Fruit fly (Drosophila melanogaster) whole organism, embryonic: Measurements from ENCODE around the gene SelT.

ENCODE experiments used
- Atf3 ChIP-seq: fragments of 200-800 bp; sonication (Bioruptor generic); optimal IDR thresholded peaks from 3 replicates; lab custom pipeline; 2016; ENCODE audit warnings: missing biosample characterization, missing genetic modification characterization
- Bdp1 ChIP-seq: fragments of 200-800 bp; sonication (Bioruptor generic); optimal IDR thresholded peaks from 3 replicates; lab custom pipeline; 2016; ENCODE audit warnings: missing biosample characterization, missing genetic modification characterization
- CG11695 ChIP-seq: fragments of 200-800 bp; sonication (Bioruptor generic); IDR thresholded peaks from 3 replicates; pipeline ENCODE4 v1.3.6; 2022; ENCODE audit warnings: missing biosample characterization, missing genetic modification characterization
- CG12236 ChIP-seq: fragments of 200-800 bp; sonication (Bioruptor generic); optimal IDR thresholded peaks from 2 replicates; lab custom pipeline; 2016; ENCODE audit warnings: missing biosample characterization, missing genetic modification characterization
- CG12391 ChIP-seq: fragments of 200-800 bp; sonication (Bioruptor generic); optimal IDR thresholded peaks from 3 replicates; lab custom pipeline; 2018; ENCODE audit warnings: missing biosample characterization, mild to moderate bottlenecking, missing genetic modification characterization, moderate library complexity
- CG12659 ChIP-seq: fragments of 200-800 bp; sonication (Bioruptor generic); optimal IDR thresholded peaks from 3 replicates; lab custom pipeline; 2017; ENCODE audit warnings: mild to moderate bottlenecking, missing biosample characterization, missing genetic modification reagents, missing genetic modification characterization
- CG13296 ChIP-seq: fragments of 200-800 bp; sonication (Bioruptor generic); optimal IDR thresholded peaks from 3 replicates; lab custom pipeline; 2018; ENCODE audit warnings: missing biosample characterization, mild to moderate bottlenecking, missing genetic modification characterization
- CG14667 ChIP-seq: fragments of 200-800 bp; sonication (Bioruptor generic); IDR thresholded peaks from 2 replicates; pipeline ENCODE4 v1.3.6; 2022; ENCODE audit warnings: missing biosample characterization, missing genetic modification characterization
- CG14860 ChIP-seq: fragments of 200-800 bp; sonication (Bioruptor generic); IDR thresholded peaks from 3 replicates; pipeline ENCODE4 v1.3.6; 2022; ENCODE audit warnings: missing biosample characterization, missing genetic modification characterization; ENCODE audit not compliant: partially characterized antibody
- CG15269 ChIP-seq: fragments of 200-800 bp; sonication (Bioruptor generic); optimal IDR thresholded peaks from 2 replicates; lab custom pipeline; 2018; ENCODE audit warnings: missing biosample characterization, mild to moderate bottlenecking, missing genetic modification characterization, moderate library complexity
- CG17829 ChIP-seq: fragments of 200-800 bp; optimal IDR thresholded peaks from 2 replicates; lab custom pipeline; 2019; ENCODE audit warnings: missing biosample characterization, mild to moderate bottlenecking, missing genetic modification characterization, moderate library complexity
- CG17912 ChIP-seq: fragments of 200-800 bp; sonication (Bioruptor generic); optimal IDR thresholded peaks from 2 replicates; lab custom pipeline; 2018; ENCODE audit warnings: missing biosample characterization, mild to moderate bottlenecking, missing genetic modification characterization
- CG18011 ChIP-seq: fragments of 200-800 bp; sonication (Bioruptor generic); optimal IDR thresholded peaks from 2 replicates; lab custom pipeline; 2017; ENCODE audit warnings: missing biosample characterization, missing genetic modification characterization, mild to moderate bottlenecking, moderate library complexity, missing genotype
- CG18262 ChIP-seq: fragments of 200-800 bp; optimal IDR thresholded peaks from 3 replicates; lab custom pipeline; 2019; ENCODE audit warnings: missing biosample characterization, mild to moderate bottlenecking, missing genetic modification characterization, moderate library complexity
- CG30431 ChIP-seq: fragments of 200-800 bp; sonication (Bioruptor generic); optimal IDR thresholded peaks from 2 replicates; lab custom pipeline; 2017; ENCODE audit warnings: missing biosample characterization, missing genetic modification characterization
- CG31224 ChIP-seq: fragments of 200-800 bp; sonication (Bioruptor generic); IDR thresholded peaks from 2 replicates; pipeline ENCODE4 v1.3.6; 2022; ENCODE audit warnings: missing biosample characterization, missing genetic modification characterization
- CG33213 ChIP-seq: fragments of 200-800 bp; sonication (Bioruptor generic); optimal IDR thresholded peaks from 3 replicates; lab custom pipeline; 2016; ENCODE audit warnings: missing biosample characterization, missing genetic modification characterization
- CG42726 ChIP-seq: fragments of 200-800 bp; sonication (Bioruptor generic); IDR thresholded peaks from 2 replicates; pipeline ENCODE4 v1.3.6; 2022; ENCODE audit warnings: missing biosample characterization, missing genetic modification characterization; ENCODE audit not compliant: partially characterized antibody
- CG6683 ChIP-seq: fragments of 200-800 bp; sonication (Bioruptor generic); optimal IDR thresholded peaks from 2 replicates; lab custom pipeline; 2017; ENCODE audit warnings: missing biosample characterization, mild to moderate bottlenecking, missing genetic modification characterization, missing genetic modification reagents
- CG8478 ChIP-seq: fragments of >200 bp; optimal IDR thresholded peaks from 2 replicates; lab custom pipeline; 2018
- CG9932 ChIP-seq: fragments of 200-800 bp; sonication (Bioruptor generic); IDR thresholded peaks from 2 replicates; pipeline ENCODE4 v1.3.6; 2022; ENCODE audit warnings: missing biosample characterization, missing genetic modification characterization
- Dad ChIP-seq: fragments of 200-800 bp; sonication (Bioruptor generic); optimal IDR thresholded peaks from 3 replicates; lab custom pipeline; 2016; ENCODE audit warnings: missing biosample characterization, missing genetic modification characterization
- Drgx ChIP-seq: fragments of 200-800 bp; sonication (Bioruptor generic); IDR thresholded peaks from 2 replicates; pipeline ENCODE4 v1.3.6; 2022; ENCODE audit warnings: missing biosample characterization, missing genetic modification characterization
- Elba2 ChIP-seq: fragments of 200-800 bp; sonication (Bioruptor generic); optimal IDR thresholded peaks from 3 replicates; lab custom pipeline; 2016; ENCODE audit warnings: missing biosample characterization, missing genetic modification characterization
- Hey ChIP-seq: fragments of 200-800 bp; sonication (Bioruptor generic); optimal IDR thresholded peaks from 3 replicates; lab custom pipeline; 2018; ENCODE audit warnings: missing biosample characterization, mild to moderate bottlenecking, missing genetic modification characterization
- HmgZ ChIP-seq: fragments of 200-800 bp; sonication (Bioruptor generic); optimal IDR thresholded peaks from 2 replicates; lab custom pipeline; 2018; ENCODE audit warnings: missing biosample characterization, mild to moderate bottlenecking, missing genetic modification characterization
- Lhr ChIP-seq: fragments of 200-800 bp; sonication (Bioruptor generic); optimal IDR thresholded peaks from 3 replicates; lab custom pipeline; 2017; ENCODE audit warnings: mild to moderate bottlenecking, missing biosample characterization, missing genetic modification reagents, missing genetic modification characterization
- Oli ChIP-seq: fragments of 200-800 bp; sonication (Bioruptor generic); optimal IDR thresholded peaks from 2 replicates; lab custom pipeline; 2018; ENCODE audit warnings: missing biosample characterization, mild to moderate bottlenecking, missing genetic modification characterization, moderate library complexity
- Ravus ChIP-seq: fragments of 200-800 bp; sonication (Bioruptor generic); IDR thresholded peaks from 2 replicates; pipeline ENCODE4 v1.3.6; 2022; ENCODE audit warnings: missing biosample characterization, missing genetic modification characterization
- Six4 ChIP-seq: fragments of 200-800 bp; sonication (Bioruptor generic); optimal IDR thresholded peaks from 2 replicates; lab custom pipeline; 2016; ENCODE audit warnings: missing biosample characterization, missing genetic modification characterization
- TFAM ChIP-seq: fragments of 200-800 bp; sonication (Bioruptor generic); optimal IDR thresholded peaks from 2 replicates; lab custom pipeline; 2017; ENCODE audit warnings: missing biosample characterization, missing genetic modification characterization, inconsistent platforms
- YL-1 ChIP-seq: fragments of 200-800 bp; sonication (Bioruptor generic); optimal IDR thresholded peaks from 3 replicates; lab custom pipeline; 2017; ENCODE audit warnings: missing biosample characterization, mild to moderate bottlenecking, missing genetic modification characterization
- ac ChIP-seq: fragments of 200-800 bp; sonication (Bioruptor generic); optimal IDR thresholded peaks from 3 replicates; lab custom pipeline; 2017; ENCODE audit warnings: missing biosample characterization, mild to moderate bottlenecking, missing genetic modification characterization
- ara ChIP-seq: fragments of 200-800 bp; sonication (Bioruptor generic); IDR thresholded peaks from 2 replicates; pipeline ENCODE4 v1.3.6; 2022; ENCODE audit warnings: missing biosample characterization, missing genetic modification characterization
- ash1 ChIP-seq: fragments of 200-800 bp; sonication (Bioruptor generic); optimal IDR thresholded peaks from 2 replicates; lab custom pipeline; 2018; ENCODE audit warnings: missing biosample characterization, mild to moderate bottlenecking, missing genetic modification characterization
- ato ChIP-seq: fragments of 200-800 bp; sonication (Bioruptor generic); IDR thresholded peaks from 2 replicates; pipeline ENCODE4 v1.3.6; 2022; ENCODE audit warnings: missing biosample characterization, missing genetic modification characterization; ENCODE audit not compliant: partially characterized antibody
- chm ChIP-seq: fragments of 200-800 bp; sonication (Bioruptor generic); IDR thresholded peaks from 2 replicates; pipeline ENCODE4 v1.3.6; 2022; ENCODE audit warnings: missing biosample characterization, missing genetic modification characterization
- danr ChIP-seq: fragments of 200-800 bp; sonication (Bioruptor generic); IDR thresholded peaks from 2 replicates; pipeline ENCODE4 v1.3.6; 2022; ENCODE audit warnings: missing biosample characterization, missing genetic modification characterization
- ems ChIP-seq: fragments of 200-800 bp; sonication (Bioruptor generic); optimal IDR thresholded peaks from 3 replicates; lab custom pipeline; 2016; ENCODE audit warnings: missing biosample characterization, missing genetic modification characterization
- hkb ChIP-seq, 2 experiments: fragments of 200-800 bp in 1 of 2; fragments of >200 bp in 1 of 2; sonication (Bioruptor generic) in 1 of 2; IDR thresholded peaks in 1 of 2; optimal IDR thresholded peaks in 1 of 2; 2 replicates each; pipeline versions ENCODE4 v1.3.6 to Lab custom; 2017 to 2022; ENCODE audit warnings: missing biosample characterization in 1 of 2, missing genetic modification characterization in 1 of 2
- jing ChIP-seq: fragments of 200-800 bp; sonication (Bioruptor generic); optimal IDR thresholded peaks from 2 replicates; lab custom pipeline; 2018; ENCODE audit warnings: missing biosample characterization, mild to moderate bottlenecking, missing genetic modification characterization
- lov ChIP-seq, 2 experiments: fragments of 200-800 bp in 1 of 2; fragments of >200 bp in 1 of 2; sonication (Bioruptor generic) in 1 of 2; IDR thresholded peaks in 1 of 2; optimal IDR thresholded peaks in 1 of 2; 2 replicates in 1 of 2; 3 replicates in 1 of 2; pipeline versions ENCODE4 v1.3.6 to Lab custom; 2017 to 2022; ENCODE audit warnings: missing biosample characterization in 1 of 2, missing genetic modification characterization in 1 of 2
- odd ChIP-seq: fragments of 200-800 bp; sonication (Bioruptor generic); optimal IDR thresholded peaks from 2 replicates; lab custom pipeline; 2017; ENCODE audit warnings: missing biosample characterization, mild to moderate bottlenecking, missing genetic modification characterization
- phol ChIP-seq: fragments of 200-800 bp; sonication (Bioruptor generic); optimal IDR thresholded peaks from 3 replicates; lab custom pipeline; 2018; ENCODE audit warnings: missing biosample characterization, mild to moderate bottlenecking, missing genetic modification characterization, moderate library complexity
- psq ChIP-seq: fragments of 200-800 bp; sonication (Bioruptor generic); optimal IDR thresholded peaks from 2 replicates; lab custom pipeline; 2017; ENCODE audit warnings: missing biosample characterization, missing genetic modification characterization
- sima ChIP-seq: fragments of 200-800 bp; sonication (Bioruptor generic); optimal IDR thresholded peaks from 2 replicates; lab custom pipeline; 2016; ENCODE audit warnings: missing biosample characterization, missing genetic modification characterization
- slp2 ChIP-seq: fragments of 200-800 bp; sonication (Bioruptor generic); optimal IDR thresholded peaks from 2 replicates; lab custom pipeline; 2016; ENCODE audit warnings: missing biosample characterization, missing genetic modification characterization
- so ChIP-seq: fragments of 200-800 bp; sonication (Bioruptor generic); IDR thresholded peaks from 3 replicates; pipeline ENCODE4 v1.3.6; 2022; ENCODE audit warnings: missing biosample characterization, missing genetic modification characterization
- tgo ChIP-seq: fragments of 200-800 bp; sonication (Bioruptor generic); IDR thresholded peaks from 3 replicates; pipeline ENCODE4 v1.3.6; 2022; ENCODE audit warnings: missing biosample characterization, missing genetic modification characterization
- unc-4 ChIP-seq: fragments of 200-800 bp; sonication (Bioruptor generic); IDR thresholded peaks from 2 replicates; pipeline ENCODE4 v1.3.6; 2022; ENCODE audit warnings: missing biosample characterization, missing genetic modification characterization; ENCODE audit not compliant: partially characterized antibody
- usp ChIP-seq: fragments of >200 bp; optimal IDR thresholded peaks from 2 replicates; lab custom pipeline; 2017; ENCODE audit warnings: missing biosample characterization, missing genetic modification characterization

SelT gene

dm6 chr2L:5043043-5043442 is 32.3 kb downstream of the SelT start, which contains the start of the genes CG33995, CG44000 and CG44001 (continued):
- TF ChIP-seq Six4 (no peak), CG9932 (GFP tag; lab: Robert Waterston, UW) (peak; percentile 67), sima (GFP tag; lab: Kevin White, UChicago) (no peak), CG13296 (no peak), CG17829 (tag; lab: Kevin White, UChicago) (peak; percentile 59), CG11695 (GFP tag; lab: Robert Waterston, UW) (no peak), CG42726 (GFP tag; lab: Robert Waterston, UW) (no peak), ash1 (GFP tag; lab: Kevin White, UChicago) (peak; percentile 58), Atf3 (peak; percentile 65), Elba2 (no peak), lov (optimal IDR thresholded peaks at IDR 0.05; lab: Kevin White, UChicago) (no peak), lov (GFP tag; IDR thresholded peaks at IDR 0.05; lab: Robert Waterston, UW) (no peak), odd (GFP tag; lab: Kevin White, UChicago) (no peak), danr (GFP tag; lab: Robert Waterston, UW) (no peak), Bdp1 (GFP tag; lab: Kevin White, UChicago) (peak; percentile 30), Ravus (GFP tag; lab: Robert Waterston, UW) (no peak), CG8478 (lab: Kevin White, UChicago) (no peak), CG18011 (GFP tag; lab: Kevin White, UChicago) (no peak), ac (no peak), Dad (GFP tag; lab: Kevin White, UChicago) (no peak), CG6683 (GFP tag; lab: Kevin White, UChicago) (no peak), CG14667 (GFP tag; lab: Robert Waterston, UW) (no peak), CG18262 (tag; lab: Kevin White, UChicago) (no peak), slp2 (GFP tag; lab: Kevin White, UChicago) (peak; percentile 26), CG12659 (GFP tag; lab: Kevin White, UChicago) (peak; percentile 94), CG30431 (GFP tag; lab: Kevin White, UChicago) (no peak), CG17912 (GFP tag; lab: Kevin White, UChicago) (no peak), YL-1 (GFP tag; lab: Kevin White, UChicago) (peak; percentile 96), so (no peak), hkb (optimal IDR thresholded peaks at IDR 0.05; lab: Kevin White, UChicago) (peak; percentile 25), hkb (GFP tag; IDR thresholded peaks at IDR 0.05; lab: Robert Waterston, UW) (no peak), jing (GFP tag; lab: Kevin White, UChicago) (no peak), usp (GFP tag; lab: Kevin White, UChicago) (no peak), Drgx (0 out of 2 replicates have a peak, but pooled peaks have one; percentile 6), unc-4 (GFP tag; lab: Robert Waterston, UW) (no peak), ato (GFP tag; lab: Robert Waterston, UW) (no peak), TFAM (GFP tag; lab: Kevin White, UChicago) (no peak), chm (GFP tag; lab: Robert Waterston, UW) (peak; percentile 57), Oli (tag; lab: Kevin White, UChicago) (no peak), CG14860 (0 out of 3 replicates have a peak, but pooled peaks have one; percentile 20), Lhr (GFP tag; lab: Kevin White, UChicago) (peak; percentile 35), CG33213 (GFP tag; lab: Kevin White, UChicago) (peak; percentile 79), ara (GFP tag; lab: Robert Waterston, UW) (no peak), HmgZ (tag; lab: Kevin White, UChicago) (peak; percentile 86), ems (peak; percentile 36), psq (GFP tag; lab: Kevin White, UChicago) (no peak), CG12236 (GFP tag; lab: Kevin White, UChicago) (no peak), CG15269 (peak; percentile 17), CG31224 (GFP tag; lab: Robert Waterston, UW) (no peak), CG12391 (tag; lab: Kevin White, UChicago) (peak; percentile 53), tgo (GFP tag; lab: Robert Waterston, UW) (peak; percentile 28; the same call in 2 of the 3 replicates), Hey (tag; lab: Kevin White, UChicago) (no peak), phol (tag; lab: Kevin White, UChicago) (peak; percentile 66)
